Fruit fly (Drosophila melanogaster) whole organism, embryonic: ENCODE results near the gene Glut3.

ENCODE experiments used
- Blimp-1 ChIP-seq: fragments of 200-800 bp; sonication (Bioruptor generic); optimal IDR thresholded peaks from 3 replicates; lab custom pipeline; 2018; ENCODE audit warnings: missing biosample characterization, missing genetic modification characterization, mild to moderate bottlenecking, moderate library complexity, missing genetic modification reagents
- CG10147 ChIP-seq: fragments of 200-800 bp; sonication (Bioruptor generic); optimal IDR thresholded peaks from 2 replicates; lab custom pipeline; 2019; ENCODE audit warnings: missing biosample characterization, mild to moderate bottlenecking, missing genetic modification characterization, moderate library complexity
- CG10654 ChIP-seq: fragments of 200-800 bp; sonication (Bioruptor generic); optimal IDR thresholded peaks from 2 replicates; lab custom pipeline; 2016; ENCODE audit warnings: missing biosample characterization, missing genetic modification characterization
- CG12299 ChIP-seq: fragments of 200-800 bp; sonication (Bioruptor generic); optimal IDR thresholded peaks from 2 replicates; lab custom pipeline; 2018; ENCODE audit warnings: missing biosample characterization, mild to moderate bottlenecking, missing genetic modification characterization
- CG13287 ChIP-seq: fragments of 200-800 bp; sonication (Bioruptor generic); IDR thresholded peaks from 2 replicates; pipeline ENCODE4 v1.3.6; 2022; ENCODE audit warnings: missing biosample characterization, missing genetic modification characterization; ENCODE audit not compliant: partially characterized antibody
- CG13424 ChIP-seq: fragments of 200-800 bp; sonication (Bioruptor generic); optimal IDR thresholded peaks from 2 replicates; lab custom pipeline; 2019; ENCODE audit warnings: missing biosample characterization, mild to moderate bottlenecking, missing genetic modification characterization, moderate library complexity
- CG15696 ChIP-seq: fragments of 200-800 bp; sonication (Bioruptor generic); optimal IDR thresholded peaks from 2 replicates; lab custom pipeline; 2019; ENCODE audit warnings: missing biosample characterization, mild to moderate bottlenecking, missing genetic modification characterization, moderate library complexity
- CG17186 ChIP-seq: fragments of 200-800 bp; sonication (Bioruptor generic); optimal IDR thresholded peaks from 3 replicates; lab custom pipeline; 2017; ENCODE audit warnings: missing biosample characterization, missing genetic modification reagents, missing genetic modification characterization
- CG17328 ChIP-seq: fragments of 200-800 bp; sonication (Bioruptor generic); IDR thresholded peaks from 2 replicates; pipeline ENCODE4 v1.3.6; 2022; ENCODE audit warnings: missing biosample characterization, missing genetic modification characterization
- CG17912 ChIP-seq: fragments of 200-800 bp; sonication (Bioruptor generic); optimal IDR thresholded peaks from 2 replicates; lab custom pipeline; 2018; ENCODE audit warnings: missing biosample characterization, mild to moderate bottlenecking, missing genetic modification characterization
- CG2678 ChIP-seq: fragments of 200-800 bp; sonication (Bioruptor generic); optimal IDR thresholded peaks from 3 replicates; lab custom pipeline; 2019; ENCODE audit warnings: missing biosample characterization, mild to moderate bottlenecking, missing genetic modification characterization, moderate library complexity
- CG31365 ChIP-seq: fragments of 200-800 bp; sonication (Bioruptor generic); optimal IDR thresholded peaks from 2 replicates; lab custom pipeline; 2018; ENCODE audit warnings: missing biosample characterization, mild to moderate bottlenecking, missing genetic modification characterization
- CG32532 ChIP-seq: fragments of 200-800 bp; sonication (Bioruptor generic); IDR thresholded peaks from 2 replicates; pipeline ENCODE4 v1.3.6; 2022; ENCODE audit warnings: missing biosample characterization, missing genetic modification characterization
- CG3847 ChIP-seq: fragments of 200-800 bp; sonication (Bioruptor generic); IDR thresholded peaks from 2 replicates; pipeline ENCODE4 v1.3.6; 2022; ENCODE audit warnings: missing biosample characterization, missing genetic modification characterization
- CG4282 ChIP-seq: fragments of 200-800 bp; sonication (Bioruptor generic); optimal IDR thresholded peaks from 2 replicates; lab custom pipeline; 2016; ENCODE audit warnings: missing biosample characterization, missing genetic modification characterization
- CG6272 ChIP-seq: fragments of 200-800 bp; sonication (Bioruptor generic); IDR thresholded peaks from 2 replicates; pipeline ENCODE4 v1.3.6; 2022; ENCODE audit warnings: missing biosample characterization, missing genetic modification characterization
- CG7271 ChIP-seq: fragments of 200-800 bp; sonication (Bioruptor generic); optimal IDR thresholded peaks from 2 replicates; lab custom pipeline; 2018; ENCODE audit warnings: missing biosample characterization, mild to moderate bottlenecking, missing genetic modification characterization, moderate library complexity
- CG8924 ChIP-seq: fragments of 200-800 bp; optimal IDR thresholded peaks from 3 replicates; lab custom pipeline; 2019; ENCODE audit warnings: missing biosample characterization, mild to moderate bottlenecking, missing genetic modification characterization, moderate library complexity
- CG9437 ChIP-seq: fragments of 200-800 bp; sonication (Bioruptor generic); optimal IDR thresholded peaks from 2 replicates; lab custom pipeline; 2018; ENCODE audit warnings: missing biosample characterization, mild to moderate bottlenecking, missing genetic modification characterization
- CG9932 ChIP-seq: fragments of 200-800 bp; sonication (Bioruptor generic); IDR thresholded peaks from 2 replicates; pipeline ENCODE4 v1.3.6; 2022; ENCODE audit warnings: missing biosample characterization, missing genetic modification characterization
- CkIIα-i1 ChIP-seq: fragments of 200-800 bp; sonication (Bioruptor generic); IDR thresholded peaks from 2 replicates; pipeline ENCODE4 v1.3.6; 2022; ENCODE audit warnings: missing biosample characterization, missing genetic modification characterization
- D19B ChIP-seq: fragments of 200-800 bp; sonication (Bioruptor generic); optimal IDR thresholded peaks from 2 replicates; lab custom pipeline; 2017; ENCODE audit warnings: missing biosample characterization, mild to moderate bottlenecking, missing genetic modification characterization
- Dll ChIP-seq: fragments of 200-800 bp; sonication (Bioruptor generic); IDR thresholded peaks from 4 replicates; pipeline ENCODE4 v1.3.6; 2022; ENCODE audit warnings: missing biosample characterization, missing genetic modification characterization; ENCODE audit not compliant: partially characterized antibody
- Hsf ChIP-seq: fragments of 200-800 bp; sonication (Bioruptor generic); optimal IDR thresholded peaks from 3 replicates; lab custom pipeline; 2016; ENCODE audit warnings: missing biosample characterization, missing genetic modification characterization
- MTF-1 ChIP-seq: fragments of 200-800 bp; sonication (Bioruptor generic); optimal IDR thresholded peaks from 2 replicates; lab custom pipeline; 2018; ENCODE audit warnings: missing biosample characterization, mild to moderate bottlenecking, missing genetic modification characterization, borderline replicate concordance
- NfI ChIP-seq: fragments of 200-800 bp; sonication (Bioruptor generic); optimal IDR thresholded peaks from 3 replicates; lab custom pipeline; 2018; ENCODE audit warnings: missing biosample characterization, mild to moderate bottlenecking, missing genetic modification characterization, moderate library complexity
- Side ChIP-seq: fragments of 200-800 bp; sonication (Bioruptor generic); optimal IDR thresholded peaks from 2 replicates; lab custom pipeline; 2016; ENCODE audit warnings: missing biosample characterization, missing genetic modification characterization
- Taf1 ChIP-seq: fragments of 200-800 bp; sonication (Bioruptor generic); IDR thresholded peaks from 2 replicates; pipeline ENCODE4 v1.3.6; 2022; ENCODE audit warnings: missing biosample characterization, missing genetic modification characterization
- ato ChIP-seq: fragments of 200-800 bp; sonication (Bioruptor generic); IDR thresholded peaks from 2 replicates; pipeline ENCODE4 v1.3.6; 2022; ENCODE audit warnings: missing biosample characterization, missing genetic modification characterization; ENCODE audit not compliant: partially characterized antibody
- bowl ChIP-seq: fragments of 200-800 bp; sonication (Bioruptor generic); IDR thresholded peaks from 2 replicates; pipeline ENCODE4 v1.3.6; 2022; ENCODE audit warnings: missing biosample characterization, missing genetic modification characterization
- chm ChIP-seq: fragments of 200-800 bp; sonication (Bioruptor generic); IDR thresholded peaks from 2 replicates; pipeline ENCODE4 v1.3.6; 2022; ENCODE audit warnings: missing biosample characterization, missing genetic modification characterization
- crc ChIP-seq: fragments of 200-800 bp; sonication (Bioruptor generic); optimal IDR thresholded peaks from 2 replicates; lab custom pipeline; 2016; ENCODE audit warnings: missing biosample characterization, missing genetic modification characterization
- eve ChIP-seq, 2 experiments: fragments of >200 bp; optimal IDR thresholded peaks; 2 replicates each; lab custom pipeline; 2017; ENCODE audit warnings: missing biosample characterization in 2 of 2, missing genetic modification characterization in 2 of 2
- fd64A ChIP-seq: fragments of 200-800 bp; sonication (Bioruptor generic); optimal IDR thresholded peaks from 3 replicates; lab custom pipeline; 2018; ENCODE audit warnings: missing biosample characterization, mild to moderate bottlenecking, missing genetic modification characterization
- grau ChIP-seq: fragments of 200-800 bp; optimal IDR thresholded peaks from 3 replicates; lab custom pipeline; 2019; ENCODE audit warnings: missing biosample characterization, mild to moderate bottlenecking, missing genetic modification characterization, moderate library complexity
- ind ChIP-seq: fragments of 200-800 bp; sonication (Bioruptor generic); optimal IDR thresholded peaks from 3 replicates; lab custom pipeline; 2016; ENCODE audit warnings: missing biosample characterization, missing genetic modification characterization
- insv ChIP-seq, 2 experiments: fragments of 200-800 bp; sonication (Bioruptor generic); optimal IDR thresholded peaks; 3 replicates each; lab custom pipeline; 2016 to 2018; ENCODE audit warnings: missing biosample characterization in 2 of 2, missing genetic modification characterization in 2 of 2
- klu ChIP-seq: fragments of 200-800 bp; sonication (Bioruptor generic); IDR thresholded peaks from 2 replicates; pipeline ENCODE4 v1.3.6; 2022; ENCODE audit warnings: missing biosample characterization, missing genetic modification characterization
- lilli ChIP-seq: fragments of 200-800 bp; sonication (Bioruptor generic); optimal IDR thresholded peaks from 3 replicates; lab custom pipeline; 2016; ENCODE audit warnings: missing biosample characterization, missing genetic modification characterization
- lmd ChIP-seq: fragments of 200-800 bp; sonication (Bioruptor generic); IDR thresholded peaks from 2 replicates; pipeline ENCODE4 v1.3.6; 2022; ENCODE audit warnings: missing biosample characterization, missing genetic modification characterization
- maf-S ChIP-seq: fragments of 200-800 bp; sonication (Bioruptor generic); optimal IDR thresholded peaks from 2 replicates; lab custom pipeline; 2016; ENCODE audit warnings: missing biosample characterization, missing genetic modification characterization
- nerfin-1 ChIP-seq: fragments of 200-800 bp; sonication (Bioruptor generic); optimal IDR thresholded peaks from 3 replicates; lab custom pipeline; 2019; ENCODE audit warnings: missing biosample characterization, mild to moderate bottlenecking, missing genetic modification characterization, moderate library complexity
- onecut ChIP-seq: fragments of 200-800 bp; sonication (Bioruptor generic); IDR thresholded peaks from 2 replicates; pipeline ENCODE4 v1.3.6; 2022; ENCODE audit warnings: missing biosample characterization, missing genetic modification characterization
- pho ChIP-seq: fragments of 200-800 bp; sonication (Bioruptor generic); optimal IDR thresholded peaks from 2 replicates; lab custom pipeline; 2016; ENCODE audit warnings: missing biosample characterization, missing genetic modification characterization
- pita ChIP-seq: fragments of 200-800 bp; sonication (Bioruptor generic); optimal IDR thresholded peaks from 2 replicates; lab custom pipeline; 2017; ENCODE audit warnings: missing biosample characterization, mild to moderate bottlenecking, missing genetic modification characterization
- prd ChIP-seq, 3 experiments: fragments of >200 bp in 2 of 3; fragments of 200-800 bp in 1 of 3; sonication (Bioruptor generic) in 1 of 3; optimal IDR thresholded peaks in 2 of 3; IDR thresholded peaks in 1 of 3; 2 replicates in 2 of 3; 3 replicates in 1 of 3; pipeline versions ENCODE4 v1.3.6 to Lab custom; 2017 to 2022; ENCODE audit warnings: missing biosample characterization in 1 of 3, missing genetic modification characterization in 1 of 3
- ranshi ChIP-seq: fragments of 200-800 bp; sonication (Bioruptor generic); IDR thresholded peaks from 2 replicates; pipeline ENCODE4 v1.3.6; 2022; ENCODE audit warnings: missing biosample characterization, missing genetic modification characterization
- repo ChIP-seq: fragments of 200-800 bp; sonication (Bioruptor generic); optimal IDR thresholded peaks from 2 replicates; lab custom pipeline; 2016; ENCODE audit warnings: missing biosample characterization, missing genetic modification characterization
- salm ChIP-seq: fragments of 200-800 bp; sonication (Bioruptor generic); optimal IDR thresholded peaks from 2 replicates; lab custom pipeline; 2018; ENCODE audit warnings: missing biosample characterization, mild to moderate bottlenecking, missing genetic modification characterization
- schlank ChIP-seq: fragments of 200-800 bp; sonication (Bioruptor generic); optimal IDR thresholded peaks from 2 replicates; lab custom pipeline; 2018; ENCODE audit warnings: missing biosample characterization, mild to moderate bottlenecking, missing genetic modification characterization

Gene Glut3

dm6 chr3R:16793935-16794589, 6.0 kb downstream of the Glut3 start (continued):
- TF ChIP-seq CG7271 (tag; lab: Kevin White, UChicago): no peak
- no peak for TF ChIP-seq CG9932 (GFP tag; lab: Robert Waterston, UW)
- TF ChIP-seq CG8924 (tag; lab: Kevin White, UChicago): peak; percentile 74
- no peak for TF ChIP-seq chm (GFP tag; lab: Robert Waterston, UW)
- peak; percentile 24 for TF ChIP-seq CG10654
- peak; percentile 55 for TF ChIP-seq ind (GFP tag; lab: Kevin White, UChicago)
- peak; percentile 7 for TF ChIP-seq nerfin-1 (tag; lab: Kevin White, UChicago)
- TF ChIP-seq maf-S (GFP tag; lab: Kevin White, UChicago): no peak
- TF ChIP-seq Hsf (GFP tag; lab: Kevin White, UChicago): peak; percentile 42
- TF ChIP-seq eve (GFP tag; optimal IDR thresholded peaks at IDR 0.05; lab: Kevin White, UChicago): peak in 1 of 2 experiments; percentile 37
- TF ChIP-seq pita (GFP tag; lab: Kevin White, UChicago): no peak
- no peak for TF ChIP-seq Dll (GFP tag; lab: Robert Waterston, UW)
- peak; percentile 67 for TF ChIP-seq lilli (GFP tag; lab: Kevin White, UChicago)
- no peak for TF ChIP-seq repo (GFP tag; lab: Kevin White, UChicago)
- TF ChIP-seq CG13424 (tag; lab: Kevin White, UChicago): peak; percentile 67
- TF ChIP-seq CG17328 (GFP tag; lab: Robert Waterston, UW): no peak
- peak; percentile 7 for TF ChIP-seq Side
- no peak for TF ChIP-seq insv (GFP tag; optimal IDR thresholded peaks at IDR 0.05; lab: Kevin White, UChicago)
- TF ChIP-seq ranshi (GFP tag; lab: Robert Waterston, UW): no peak
- no peak for TF ChIP-seq onecut (GFP tag; lab: Robert Waterston, UW)
- no peak for TF ChIP-seq salm (tag; lab: Kevin White, UChicago)
- TF ChIP-seq MTF-1: no peak
- TF ChIP-seq CG17912 (GFP tag; lab: Kevin White, UChicago): no peak
- no peak for TF ChIP-seq CG4282 (GFP tag; lab: Kevin White, UChicago)
- peak; percentile 40; the same call in 1 of the 2 replicates for TF ChIP-seq CG3847 (GFP tag; lab: Robert Waterston, UW)
- peak; percentile 68 for TF ChIP-seq CG10147 (GFP tag; lab: Kevin White, UChicago)
- no peak for TF ChIP-seq CkIIα-i1 (GFP tag; lab: Robert Waterston, UW)
- TF ChIP-seq CG9437 (GFP tag; lab: Kevin White, UChicago): peak; percentile 42
- no peak for TF ChIP-seq CG17186 (GFP tag; lab: Kevin White, UChicago)
- TF ChIP-seq CG15696 (tag; lab: Kevin White, UChicago): peak; percentile 32
- TF ChIP-seq lmd (GFP tag; lab: Robert Waterston, UW): peak; percentile 46
- peak; percentile 9 for TF ChIP-seq crc (GFP tag; lab: Kevin White, UChicago)
- peak; percentile 20 for TF ChIP-seq CG12299
- TF ChIP-seq prd (optimal IDR thresholded peaks at IDR 0.05; lab: Kevin White, UChicago): no peak
- TF ChIP-seq prd (GFP tag; IDR thresholded peaks at IDR 0.05; lab: Robert Waterston, UW): peak; percentile 56
- TF ChIP-seq CG31365 (tag; lab: Kevin White, UChicago): no peak
- no peak for TF ChIP-seq Taf1 (GFP tag; lab: Robert Waterston, UW)
- TF ChIP-seq D19B (GFP tag; lab: Kevin White, UChicago): peak; percentile 18
- TF ChIP-seq fd64A (GFP tag; lab: Kevin White, UChicago): no peak
- no peak for TF ChIP-seq ato (GFP tag; lab: Robert Waterston, UW)
- no peak for TF ChIP-seq CG6272 (GFP tag; lab: Robert Waterston, UW)
- TF ChIP-seq CG13287 (GFP tag; lab: Robert Waterston, UW): no peak
- peak; percentile 46 for TF ChIP-seq NfI (GFP tag; lab: Kevin White, UChicago)
- no peak for TF ChIP-seq CG32532 (GFP tag; lab: Robert Waterston, UW)
- TF ChIP-seq bowl (GFP tag; lab: Robert Waterston, UW): no peak
- no peak for TF ChIP-seq schlank (tag; lab: Kevin White, UChicago)
- peak; percentile 67 for TF ChIP-seq Blimp-1 (GFP tag; lab: Kevin White, UChicago)
- peak; percentile 20 for TF ChIP-seq pho (GFP tag; lab: Kevin White, UChicago)
- no peak for TF ChIP-seq klu (GFP tag; lab: Robert Waterston, UW)
- TF ChIP-seq CG2678 (tag; lab: Kevin White, UChicago): peak; percentile 86
- peak; percentile 76 for TF ChIP-seq grau
